Worm (Caenorhabditis elegans) whole organism, L1 larva: ENCODE results near the gene F15E6.6.

Experiments used
- elt-2 ChIP-seq: sonication (generic microtip); optimal IDR thresholded peaks from 2 replicates; lab custom pipeline; 2016; ENCODE audit warnings: missing genetic modification characterization, mild to moderate bottlenecking, inconsistent platforms, missing compliant biosample characterization, missing genetic modification reagents
- lin-13 ChIP-seq: fragments of 150-350 bp; optimal IDR thresholded peaks from 2 replicates; lab custom pipeline; 2014; ENCODE audit warnings: missing biosample characterization, missing genetic modification reagents, missing genetic modification characterization
- lin-35 ChIP-seq, 2 experiments: fragments of 150-350 bp; optimal IDR thresholded peaks; 2 replicates each; lab custom pipeline; 2014; ENCODE audit warnings: missing biosample characterization in 2 of 2, missing genetic modification characterization in 2 of 2, missing genetic modification reagents in 2 of 2
- nhr-47 ChIP-seq: sonication (generic microtip); optimal IDR thresholded peaks from 2 replicates; lab custom pipeline; 2016; ENCODE audit warnings: mild to moderate bottlenecking, missing genetic modification characterization, moderate library complexity, missing compliant biosample characterization
- pax-3 ChIP-seq: fragments of 200-800 bp; sonication (Bioruptor generic); optimal IDR thresholded peaks from 2 replicates; lab custom pipeline; 2018; ENCODE audit warnings: mild to moderate bottlenecking, missing genetic modification characterization, moderate library complexity, missing compliant biosample characterization
- rnt-1 ChIP-seq: sonication (generic microtip); optimal IDR thresholded peaks from 2 replicates; lab custom pipeline; 2016; ENCODE audit warnings: mild to moderate bottlenecking, missing genetic modification characterization, moderate library complexity, missing compliant biosample characterization
- ztf-11 ChIP-seq, 2 experiments: sonication (generic microtip); optimal IDR thresholded peaks; 2 replicates each; lab custom pipeline; 2016 to 2017; ENCODE audit warnings: missing genetic modification characterization in 2 of 2, missing biosample characterization in 1 of 2, missing compliant biosample characterization in 1 of 2

DNA sequence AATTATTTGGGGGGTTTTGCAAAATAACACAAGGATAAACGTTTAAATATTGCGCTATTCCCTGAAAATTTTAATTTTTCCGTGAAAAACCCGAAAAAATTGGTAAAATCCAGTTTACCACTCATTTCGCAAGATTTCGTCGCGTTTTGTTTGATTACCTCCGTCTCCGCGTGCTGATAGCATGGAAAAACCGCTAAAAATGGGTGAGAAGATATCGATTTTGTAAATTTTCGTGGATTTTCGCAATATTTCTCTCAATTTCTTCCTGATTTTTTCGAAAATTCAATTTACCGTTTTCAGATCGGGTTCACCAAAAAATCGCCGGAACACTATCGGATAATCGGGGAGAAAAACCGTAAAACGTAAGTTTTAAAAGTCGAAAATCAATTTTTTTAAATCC lies 36.1 kb downstream of the F15E6.6 start, which contains the start of gene ama-1:
- TF ChIP-seq rnt-1 (tag; lab: Kevin White, UChicago) (no peak), nhr-47 (tag; lab: Kevin White, UChicago) (no peak), lin-35 (GFP tag; optimal IDR thresholded peaks at IDR 0.05; lab: Kevin White, UChicago) (no peak), elt-2 (tag; lab: Kevin White, UChicago) (no peak), lin-13 (GFP tag; lab: Kevin White, UChicago) (no peak), ztf-11 (tag; optimal IDR thresholded peaks at IDR 0.05; lab: Kevin White, UChicago) (no peak), pax-3 (tag; lab: Kevin White, UChicago) (no peak)
